Worm (Caenorhabditis elegans): ENCODE results near the gene fbxa-141.
A peak's percentile ranks its signal among the peaks of the same experiment; 100 is the strongest.

Gene fbxa-141

DNA sequence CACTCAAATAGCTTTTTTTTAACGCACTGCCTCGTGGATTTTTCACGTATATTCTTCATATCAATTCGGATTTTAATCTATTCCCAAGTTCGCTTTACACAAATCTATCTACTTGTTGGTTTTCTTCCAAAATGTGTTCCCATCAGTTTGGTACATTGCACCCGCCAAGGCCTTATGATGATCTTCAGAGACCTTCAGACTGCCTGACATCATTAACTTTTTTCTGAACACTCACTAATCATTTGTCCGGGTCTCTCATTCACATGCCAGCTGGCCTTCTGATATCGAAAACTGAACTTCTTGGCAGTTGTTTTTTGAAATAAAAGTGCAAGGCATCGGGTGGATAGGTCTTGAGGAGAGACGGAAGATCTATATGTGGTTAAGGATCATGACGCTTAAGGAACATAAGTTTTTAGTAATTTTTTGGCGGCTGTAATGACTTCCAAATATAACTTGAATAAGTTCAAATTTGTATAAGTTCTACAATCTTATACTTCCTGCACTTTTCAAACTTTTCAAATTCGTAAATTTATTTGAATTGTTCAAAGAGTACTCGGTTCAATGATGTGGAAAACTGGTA, 12.8 kb downstream of the fbxa-141 start:
- TF ChIP-seq nhr-6 (tag; optimal IDR thresholded peaks at IDR 0.05) (no peak), sma-9 (GFP tag; optimal IDR thresholded peaks at IDR 0.05) (peak; percentile 57), sma-9 (tag; optimal IDR thresholded peaks at IDR 0.05) (no peak)

DNA sequence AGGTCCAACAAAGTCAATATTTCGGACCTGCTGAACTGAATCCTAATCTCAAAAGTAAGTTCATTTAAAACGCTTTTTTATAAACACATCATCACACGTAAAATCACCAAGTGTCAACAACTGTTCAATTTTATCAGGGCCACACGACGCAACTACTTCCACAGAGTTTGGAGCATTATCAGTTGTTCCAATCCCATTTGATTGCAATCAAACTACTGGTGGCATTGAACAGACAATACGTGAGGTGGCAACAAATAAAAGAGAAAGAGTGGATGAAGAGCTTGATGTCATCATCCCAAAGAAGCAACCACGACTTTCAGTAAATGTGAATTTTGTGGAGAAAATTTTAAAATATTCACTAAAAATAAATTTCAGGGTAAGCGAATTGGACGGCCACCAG, 16.2 kb downstream of the fbxa-141 start:
- TF ChIP-seq lin-13 (GFP tag; optimal IDR thresholded peaks at IDR 0.05), result no peak
- no peak for TF ChIP-seq nhr-21 (tag; optimal IDR thresholded peaks at IDR 0.05)
- no peak for TF ChIP-seq nhr-237 (tag; optimal IDR thresholded peaks at IDR 0.05)
- TF ChIP-seq blmp-1 (tag; optimal IDR thresholded peaks at IDR 0.05; ENCODE audit: insufficient read depth), result no peak
- no peak for TF ChIP-seq mab-5 (tag; optimal IDR thresholded peaks at IDR 0.05)
- peak; percentile 20 for TF ChIP-seq nhr-129 (tag; optimal IDR thresholded peaks at IDR 0.05)
- TF ChIP-seq lsy-2 (tag; optimal IDR thresholded peaks at IDR 0.05), result peak in 1 of 2 experiments; percentile 35
- TF ChIP-seq ztf-1 (GFP tag; conservative IDR thresholded peaks at IDR 0.05), result no peak
- TF ChIP-seq ceh-16 (tag; optimal IDR thresholded peaks at IDR 0.05), result no peak
- no peak for TF ChIP-seq lin-11 (tag; optimal IDR thresholded peaks at IDR 0.05)
- TF ChIP-seq unc-39 (tag; optimal IDR thresholded peaks at IDR 0.05), result no peak
- no peak for TF ChIP-seq peb-1 (tag; optimal IDR thresholded peaks at IDR 0.05)
- TF ChIP-seq nhr-77 (tag; optimal IDR thresholded peaks at IDR 0.05), result no peak
- peak; percentile 49 for TF ChIP-seq sma-9 (GFP tag; optimal IDR thresholded peaks at IDR 0.05)
- TF ChIP-seq sma-9 (tag; optimal IDR thresholded peaks at IDR 0.05), result no peak

DNA sequence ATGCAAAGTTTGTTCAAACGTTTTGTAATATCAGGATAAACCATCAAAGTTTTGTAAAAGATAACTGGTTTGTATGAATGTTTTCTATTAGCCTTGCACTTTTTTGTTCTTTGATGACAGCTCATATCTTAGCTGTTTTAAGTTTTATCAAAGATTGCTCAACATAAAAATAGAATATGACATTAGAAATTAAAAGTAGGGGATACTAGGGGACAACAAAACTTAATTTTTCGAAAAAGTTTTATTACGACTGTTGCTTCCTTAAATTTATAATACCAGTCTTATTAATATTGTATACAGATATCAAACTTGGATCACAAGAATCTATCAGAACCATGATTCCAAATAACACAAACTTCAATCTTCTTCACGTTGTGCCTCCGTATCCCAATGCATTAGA, 16.9 kb downstream of the fbxa-141 start, which contains the start of gene ztf-14:
ztf-14 (plus strand) TSS at position 301 of the 400 bp plus-strand sequence.
- no peak for TF ChIP-seq nhr-10 (tag; optimal IDR thresholded peaks at IDR 0.05)
- no peak for TF ChIP-seq fos-1 (tag; optimal IDR thresholded peaks at IDR 0.05)
- TF ChIP-seq Y55F3AM.14 (GFP tag; optimal IDR thresholded peaks at IDR 0.05), result no peak
- no peak for TF ChIP-seq sma-3 (GFP tag; optimal IDR thresholded peaks at IDR 0.05)
- TF ChIP-seq alr-1 (tag; optimal IDR thresholded peaks at IDR 0.05), result no peak
- no peak for TF ChIP-seq gmeb-1 (tag; optimal IDR thresholded peaks at IDR 0.05)
- no peak for TF ChIP-seq snpc-4 (tag; optimal IDR thresholded peaks at IDR 0.05)
- no peak for TF ChIP-seq ama-1 (optimal IDR thresholded peaks at IDR 0.05)

DNA sequence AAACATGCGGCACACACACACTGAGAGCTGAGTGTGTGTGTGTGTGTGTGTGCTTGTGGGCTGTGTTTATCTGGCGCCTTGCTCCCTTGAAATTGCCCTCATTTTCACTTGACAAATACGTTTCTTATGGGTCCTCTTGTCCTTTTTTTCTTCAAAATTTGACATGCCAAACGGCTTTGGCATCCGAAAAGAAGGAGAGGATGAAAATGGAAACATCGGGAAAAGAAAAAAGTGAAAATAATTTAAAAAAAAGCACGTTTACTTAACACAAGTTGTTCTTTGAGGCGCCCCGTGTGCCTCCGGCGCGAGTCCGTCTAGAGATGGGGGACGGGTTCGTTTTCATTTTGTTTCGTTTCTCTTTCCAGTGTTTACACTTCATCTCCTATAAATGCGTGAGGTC, 17.6 kb downstream of the fbxa-141 start:
- TF ChIP-seq mab-5 (tag; optimal IDR thresholded peaks at IDR 0.05) (no peak), nhr-129 (tag; optimal IDR thresholded peaks at IDR 0.05) (peak; percentile 15), C34F6.9 (tag; optimal IDR thresholded peaks at IDR 0.05) (peak; percentile 7)

DNA sequence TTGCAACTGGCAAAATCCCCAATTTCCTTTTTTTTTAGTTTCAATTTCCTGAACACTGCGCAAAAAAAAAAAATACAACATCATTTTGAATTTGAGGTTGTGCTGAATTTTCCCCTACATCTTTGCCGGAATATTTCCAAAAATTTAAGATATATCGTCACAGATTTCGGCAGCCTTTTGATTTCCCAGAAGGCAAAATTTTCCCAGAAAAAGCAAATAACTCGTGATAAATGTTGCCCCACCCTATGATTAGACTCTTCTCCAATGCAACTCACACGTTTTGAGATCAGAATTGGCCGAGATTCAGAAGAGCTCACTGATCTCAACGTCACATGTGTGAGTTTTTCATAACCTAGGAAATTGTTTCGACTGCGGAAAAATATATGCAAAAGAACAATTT, 20.3 kb downstream of the fbxa-141 start:
- TF ChIP-seq gmeb-1 (tag; optimal IDR thresholded peaks at IDR 0.05) (no peak), peb-1 (tag; optimal IDR thresholded peaks at IDR 0.05) (no peak)

DNA sequence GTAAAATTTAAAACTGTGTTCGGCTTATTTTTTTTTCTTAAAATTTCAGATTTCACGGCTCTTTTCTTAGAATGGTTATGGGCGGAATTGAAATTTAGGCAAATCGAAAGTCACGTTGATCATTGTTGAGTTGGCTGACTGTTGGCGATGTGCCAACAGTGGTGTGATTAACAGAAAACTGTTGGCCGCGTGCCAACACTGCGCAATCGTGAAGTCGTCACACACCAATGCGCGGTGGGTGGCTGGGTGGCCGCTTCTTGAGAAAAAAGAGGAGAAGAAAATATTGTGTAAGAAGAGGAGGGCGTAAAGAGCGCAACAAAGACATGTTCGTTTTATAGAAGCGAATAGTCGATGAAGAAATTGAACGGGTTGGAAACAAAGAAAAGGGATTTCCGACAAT, 21.6 kb downstream of the fbxa-141 start:
- TF ChIP-seq zag-1 (tag; optimal IDR thresholded peaks at IDR 0.05) (no peak), dmd-4 (tag; optimal IDR thresholded peaks at IDR 0.05) (no peak), lin-13 (GFP tag; optimal IDR thresholded peaks at IDR 0.05) (no peak), nhr-25 (tag; optimal IDR thresholded peaks at IDR 0.05) (peak; percentile 64), skn-1 (tag; optimal IDR thresholded peaks at IDR 0.05) (no peak), F13H6.1 (tag; optimal IDR thresholded peaks at IDR 0.05) (no peak), ztf-4 (tag; optimal IDR thresholded peaks at IDR 0.05) (no peak), unc-39 (tag; optimal IDR thresholded peaks at IDR 0.05) (no peak), ZK546.5 (tag; optimal IDR thresholded peaks at IDR 0.05) (no peak), crh-2 (tag; optimal IDR thresholded peaks at IDR 0.05) (no peak), lin-11 (tag; optimal IDR thresholded peaks at IDR 0.05) (no peak), unc-62 (GFP tag; optimal IDR thresholded peaks at IDR 0.05) (no peak), unc-55 (GFP tag; optimal IDR thresholded peaks at IDR 0.05) (no peak), nhr-21 (tag; optimal IDR thresholded peaks at IDR 0.05) (no peak), ceh-16 (tag; optimal IDR thresholded peaks at IDR 0.05) (peak; percentile 61), nhr-12 (tag; optimal IDR thresholded peaks at IDR 0.05) (no peak), mab-5 (tag; optimal IDR thresholded peaks at IDR 0.05) (no peak)

All from whole organism, L2 larva.